Worm (Caenorhabditis elegans) whole organism, L4/young adult: ENCODE results near the gene ZC262.4.

Source experiments
- W03F9.2 ChIP-seq: fragments of 150-350 bp; optimal IDR thresholded peaks from 2 replicates; lab custom pipeline; 2014; ENCODE audit warnings: missing biosample characterization, missing genetic modification characterization
- dao-5 ChIP-seq: sonication (generic microtip); optimal IDR thresholded peaks from 2 replicates; lab custom pipeline; 2016; ENCODE audit warnings: missing genotype, missing genetic modification characterization, moderate library complexity, missing compliant biosample characterization
- him-1 ChIP-seq: sonication (generic microtip); optimal IDR thresholded peaks from 2 replicates; lab custom pipeline; 2016; ENCODE audit warnings: missing genotype, missing genetic modification reagents, missing genetic modification characterization, missing compliant biosample characterization

- TF ChIP-seq dao-5 (tag; lab: Kevin White, UChicago) (no peak), W03F9.2 (tag; lab: Kevin White, UChicago) (peak; percentile 46), him-1 (tag; lab: Kevin White, UChicago) (no peak)
These were observed 22.1 kb upstream of the ZC262.4 start for ce11 chrIII:8356407-8356881.
